Worm (Caenorhabditis elegans) whole organism, late embryonic: Measurements from ENCODE around the gene nhr-221.

Experiments
- ceh-6 ChIP-seq: fragments of 200-800 bp; sonication (Bioruptor generic); optimal IDR thresholded peaks from 2 replicates; lab custom pipeline; 2018; ENCODE audit warnings: mild to moderate bottlenecking, missing genetic modification characterization, missing compliant biosample characterization
- elt-2 ChIP-seq: sonication (generic microtip); optimal IDR thresholded peaks from 2 replicates; lab custom pipeline; 2016; ENCODE audit warnings: missing genetic modification reagents, missing genetic modification characterization, missing compliant biosample characterization
- npax-4 ChIP-seq: sonication (generic microtip); optimal IDR thresholded peaks from 2 replicates; lab custom pipeline; 2016; ENCODE audit warnings: missing genetic modification characterization, missing compliant biosample characterization

- no peak for TF ChIP-seq npax-4
- no peak for TF ChIP-seq ceh-6 (GFP tag; lab: Kevin White, UChicago)
- TF ChIP-seq elt-2 (tag; lab: Kevin White, UChicago), result no peak
These were observed 22.3 kb upstream of the nhr-221 start, which contains the start of gene grl-31 for ce11 chrV:3557422-3557821.
